Worm (Caenorhabditis elegans) whole organism, L3 larva: ENCODE measurements around the gene tag-77.
A peak's percentile ranks its signal among the peaks of the same experiment; 100 is the strongest.

Experiments
- aly-2 ChIP-seq: fragments of 150-350 bp; optimal IDR thresholded peaks from 2 replicates; lab custom pipeline; 2014; ENCODE audit warnings: missing biosample characterization, missing genetic modification characterization
- ama-1 ChIP-seq: fragments of 150-350 bp; optimal IDR thresholded peaks from 2 replicates; lab custom pipeline; 2018
- ceh-16 ChIP-seq: sonication (generic microtip); optimal IDR thresholded peaks from 2 replicates; lab custom pipeline; 2017; ENCODE audit warnings: missing biosample characterization, missing genetic modification characterization
- ceh-28 ChIP-seq: fragments of 150-350 bp; optimal IDR thresholded peaks from 2 replicates; lab custom pipeline; 2014; ENCODE audit warnings: missing biosample characterization, missing genetic modification reagents, missing genetic modification characterization
- daf-12 ChIP-seq: fragments of 150-350 bp; optimal IDR thresholded peaks from 2 replicates; lab custom pipeline; 2014; ENCODE audit warnings: missing biosample characterization, missing genetic modification reagents, missing genetic modification characterization
- egl-27 ChIP-seq: sonication (generic microtip); optimal IDR thresholded peaks from 4 replicates; lab custom pipeline; 2017; ENCODE audit warnings: missing biosample characterization, missing genetic modification reagents, missing genetic modification characterization
- elt-2 ChIP-seq: sonication (generic microtip); optimal IDR thresholded peaks from 2 replicates; lab custom pipeline; 2016; ENCODE audit warnings: missing genetic modification reagents, mild to moderate bottlenecking, missing genetic modification characterization, missing compliant biosample characterization
- elt-3 ChIP-seq, 3 experiments: fragments of 150-350 bp in 1 of 3; sonication (generic microtip) in 2 of 3; optimal IDR thresholded peaks; 2 replicates in 2 of 3; 4 replicates in 1 of 3; lab custom pipeline; 2014 to 2017; ENCODE audit warnings: missing biosample characterization in 3 of 3, missing genetic modification characterization in 3 of 3
- fkh-10 ChIP-seq: sonication (generic microtip); optimal IDR thresholded peaks from 2 replicates; lab custom pipeline; 2017; ENCODE audit warnings: missing biosample characterization, missing genetic modification reagents, missing genetic modification characterization
- fkh-2 ChIP-seq: fragments of 150-350 bp; optimal IDR thresholded peaks from 2 replicates; lab custom pipeline; 2014; ENCODE audit warnings: missing biosample characterization, missing genetic modification reagents, missing genetic modification characterization
- hmg-11 ChIP-seq: sonication (generic microtip); optimal IDR thresholded peaks from 2 replicates; lab custom pipeline; 2016; ENCODE audit warnings: missing genetic modification characterization, missing compliant biosample characterization
- jun-1 ChIP-seq: fragments of 150-350 bp; optimal IDR thresholded peaks from 2 replicates; lab custom pipeline; 2014; ENCODE audit warnings: missing biosample characterization, missing genetic modification reagents, missing genetic modification characterization
- lin-39 ChIP-seq: fragments of 150-350 bp; optimal IDR thresholded peaks from 2 replicates; lab custom pipeline; 2018; ENCODE audit warnings: missing biosample characterization, missing genetic modification reagents, missing genetic modification characterization
- lsy-12 ChIP-seq: sonication (generic microtip); optimal IDR thresholded peaks from 2 replicates; lab custom pipeline; 2016; ENCODE audit warnings: mild to moderate bottlenecking, missing genetic modification characterization, missing compliant biosample characterization
- mml-1 ChIP-seq: fragments of 150-350 bp; sonication (generic microtip); optimal IDR thresholded peaks from 3 replicates; lab custom pipeline; 2014; ENCODE audit warnings: missing biosample characterization, missing genetic modification characterization
- nfya-1 ChIP-seq: sonication (generic microtip); optimal IDR thresholded peaks from 2 replicates; lab custom pipeline; 2017; ENCODE audit warnings: missing genetic modification characterization, mild to moderate bottlenecking, missing compliant biosample characterization, antibody characterized with exemption, moderate library complexity; ENCODE audit not compliant: insufficient read depth
- nhr-23 ChIP-seq: fragments of 150-350 bp; optimal IDR thresholded peaks from 2 replicates; lab custom pipeline; 2014; ENCODE audit warnings: missing biosample characterization, missing genetic modification reagents, missing genetic modification characterization
- nhr-25 ChIP-seq: sonication (generic microtip); optimal IDR thresholded peaks from 2 replicates; lab custom pipeline; 2017; ENCODE audit warnings: missing biosample characterization, missing genetic modification characterization
- nhr-43 ChIP-seq: sonication (generic microtip); optimal IDR thresholded peaks from 2 replicates; lab custom pipeline; 2016; ENCODE audit warnings: mild to moderate bottlenecking, missing genetic modification characterization, missing compliant biosample characterization; ENCODE audit not compliant: poor library complexity, severe bottlenecking
- nhr-67 ChIP-seq: fragments of 150-350 bp; optimal IDR thresholded peaks from 2 replicates; lab custom pipeline; 2014; ENCODE audit warnings: missing biosample characterization, missing genetic modification characterization
- nhr-77 ChIP-seq: fragments of 150-350 bp; optimal IDR thresholded peaks from 2 replicates; lab custom pipeline; 2014; ENCODE audit warnings: missing biosample characterization, missing genetic modification characterization
- pha-4 ChIP-seq: fragments of 150-350 bp; optimal IDR thresholded peaks from 2 replicates; lab custom pipeline; 2014; ENCODE audit warnings: missing biosample characterization, missing genetic modification reagents, missing genetic modification characterization
- pqm-1 ChIP-seq: fragments of 150-350 bp; optimal IDR thresholded peaks from 2 replicates; lab custom pipeline; 2017; ENCODE audit warnings: missing biosample characterization, missing genetic modification characterization, inconsistent platforms
- sea-2 ChIP-seq: fragments of 150-350 bp; sonication (generic microtip); optimal IDR thresholded peaks from 4 replicates; lab custom pipeline; 2014; ENCODE audit warnings: missing biosample characterization, missing genetic modification reagents, missing genetic modification characterization
- skn-1 ChIP-seq: fragments of 150-350 bp; optimal IDR thresholded peaks from 2 replicates; lab custom pipeline; 2014; ENCODE audit warnings: missing biosample characterization, missing genetic modification characterization
- snpc-4 ChIP-seq: fragments of 150-350 bp; optimal IDR thresholded peaks from 2 replicates; lab custom pipeline; 2014; ENCODE audit warnings: missing biosample characterization, missing genetic modification characterization
- tbx-2 ChIP-seq: sonication (generic microtip); optimal IDR thresholded peaks from 2 replicates; lab custom pipeline; 2016; ENCODE audit warnings: mild to moderate bottlenecking, missing genetic modification characterization, missing compliant biosample characterization
- unc-39 ChIP-seq: sonication (generic microtip); optimal IDR thresholded peaks from 4 replicates; lab custom pipeline; 2017; ENCODE audit warnings: missing biosample characterization, missing genetic modification characterization
- unc-62 ChIP-seq: fragments of 150-350 bp; sonication (generic microtip); optimal IDR thresholded peaks from 4 replicates; lab custom pipeline; 2014; ENCODE audit warnings: missing biosample characterization, missing genetic modification reagents, missing genetic modification characterization
- zag-1 ChIP-seq: fragments of 150-350 bp; optimal IDR thresholded peaks from 2 replicates; lab custom pipeline; 2014; ENCODE audit warnings: missing biosample characterization, missing genetic modification characterization
- ztf-11 ChIP-seq: fragments of 150-350 bp; optimal IDR thresholded peaks from 2 replicates; lab custom pipeline; 2014; ENCODE audit warnings: missing biosample characterization, missing genetic modification characterization
- ztf-4 ChIP-seq: fragments of 150-350 bp; optimal IDR thresholded peaks from 2 replicates; lab custom pipeline; 2014; ENCODE audit warnings: missing biosample characterization, missing genetic modification characterization

tag-77 gene

ce11 chrIV:8510534-8510933 lies at the start of gene tag-77:
tag-77 (minus strand) TSS chrIV:8510548.
- TF ChIP-seq ceh-28 (tag; lab: Kevin White, UChicago) (no peak), elt-3 (tag; optimal IDR thresholded peaks at IDR 0.05; lab: Kevin White, UChicago) (no peak), jun-1 (tag; lab: Kevin White, UChicago) (peak; percentile 34), nhr-25 (tag; lab: Kevin White, UChicago) (peak; percentile 13), unc-39 (tag; lab: Kevin White, UChicago) (no peak), elt-2 (tag; lab: Kevin White, UChicago) (no peak), snpc-4 (tag; lab: Kevin White, UChicago) (peak; percentile 50), fkh-10 (no peak)

- TF ChIP-seq ztf-11 = no peak
- no peak for TF ChIP-seq unc-62
- TF ChIP-seq nhr-43 (tag; lab: Kevin White, UChicago) = no peak
- TF ChIP-seq egl-27 (tag; lab: Kevin White, UChicago) = no peak
- TF ChIP-seq unc-39 (tag; lab: Kevin White, UChicago) = no peak
- no peak for TF ChIP-seq nhr-23 (tag; lab: Kevin White, UChicago)
- TF ChIP-seq daf-12 (tag; lab: Kevin White, UChicago) = no peak
Measured at ce11 chrIV:8559132-8559531, 48.8 kb upstream of the tag-77 start, which contains the start of gene npr-22. npr-22 (plus strand) TSS chrIV:8559432.

DNA sequence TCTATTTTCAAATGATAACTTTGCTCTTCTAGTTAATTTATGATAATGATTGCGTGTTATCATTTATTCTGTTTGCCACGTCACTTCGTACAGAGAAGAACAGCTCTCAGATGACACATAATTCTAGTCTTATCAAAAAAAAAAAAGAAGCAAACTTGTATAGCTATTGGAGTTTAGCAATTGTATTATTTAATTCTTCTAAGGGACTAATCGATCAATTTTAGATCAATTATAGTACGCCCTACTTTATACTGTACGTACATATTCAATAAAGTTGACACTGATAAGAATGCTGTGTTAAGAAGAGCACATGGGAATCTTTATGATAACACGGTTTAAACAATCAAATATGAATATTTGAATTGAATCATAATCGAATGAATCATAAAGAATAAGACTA lies 31.9 kb upstream of the tag-77 start:
- TF ChIP-seq skn-1 (no peak), unc-62 (no peak), snpc-4 (tag; lab: Kevin White, UChicago) (no peak), nhr-67 (tag; lab: Kevin White, UChicago) (no peak), jun-1 (tag; lab: Kevin White, UChicago) (peak; percentile 19), egl-27 (tag; lab: Kevin White, UChicago) (no peak), mml-1 (tag; lab: Kevin White, UChicago) (no peak), pqm-1 (tag; lab: Kevin White, UChicago) (peak; percentile 46), nhr-77 (tag; lab: Kevin White, UChicago) (no peak), pha-4 (tag; lab: Kevin White, UChicago) (peak; percentile 44), nhr-23 (tag; lab: Kevin White, UChicago) (no peak), daf-12 (tag; lab: Kevin White, UChicago) (no peak), elt-2 (tag; lab: Kevin White, UChicago) (peak; percentile 93)

ce11 chrIV:8540268-8540667 lies 29.9 kb upstream of the tag-77 start:
- peak; percentile 78 for TF ChIP-seq elt-2 (tag; lab: Kevin White, UChicago)
- peak; percentile 6 for TF ChIP-seq nhr-43 (tag; lab: Kevin White, UChicago)
- no peak for TF ChIP-seq sea-2 (GFP tag; lab: Kevin White, UChicago)
- no peak for TF ChIP-seq ama-1 (lab: Kevin White, UChicago)
- peak; percentile 69 for TF ChIP-seq pha-4 (tag; lab: Kevin White, UChicago)
- TF ChIP-seq pqm-1 (tag; lab: Kevin White, UChicago) = peak; percentile 62
- no peak for TF ChIP-seq ceh-28 (tag; lab: Kevin White, UChicago)
- peak; percentile 29 for TF ChIP-seq hmg-11
- TF ChIP-seq nhr-67 (tag; lab: Kevin White, UChicago) = no peak
- TF ChIP-seq tbx-2 (tag; lab: Kevin White, UChicago) = no peak
- TF ChIP-seq nfya-1 = peak; percentile 6
- TF ChIP-seq lsy-12 (tag; lab: Kevin White, UChicago) = no peak
- TF ChIP-seq zag-1 (tag; lab: Kevin White, UChicago) = no peak

DNA sequence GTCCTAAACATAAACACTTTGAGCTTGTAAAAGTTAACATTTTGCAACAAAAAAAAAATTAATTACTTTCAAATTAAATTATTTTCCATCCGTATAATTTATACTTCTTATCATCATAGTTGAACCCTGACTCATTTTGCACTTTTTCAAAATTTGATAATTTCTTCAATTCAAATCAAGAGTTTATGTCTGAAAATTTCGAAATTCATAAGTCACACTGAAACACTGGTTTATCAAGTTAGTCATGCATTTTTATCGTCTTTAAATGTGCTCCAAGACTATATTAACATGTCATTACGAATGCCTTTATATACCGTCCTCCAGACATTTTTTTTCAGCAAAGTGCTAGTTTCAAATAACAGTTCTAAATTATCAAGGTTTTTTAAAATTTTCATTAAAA lies 29.3 kb upstream of the tag-77 start:
- TF ChIP-seq ceh-16 (tag; lab: Kevin White, UChicago) (no peak), jun-1 (tag; lab: Kevin White, UChicago) (peak; percentile 8), ztf-4 (tag; lab: Kevin White, UChicago) (no peak), aly-2 (tag; lab: Kevin White, UChicago) (no peak), mml-1 (tag; lab: Kevin White, UChicago) (no peak), lin-39 (no peak), pqm-1 (tag; lab: Kevin White, UChicago) (peak; percentile 72), snpc-4 (tag; lab: Kevin White, UChicago) (no peak), elt-2 (tag; lab: Kevin White, UChicago) (peak; percentile 65), nfya-1 (no peak), fkh-2 (tag; lab: Kevin White, UChicago) (no peak), nhr-77 (tag; lab: Kevin White, UChicago) (no peak)
- TF ChIP-seq, all 47 proteins: peak for 3
